Fruit fly (Drosophila melanogaster): ENCODE results near the gene CG33322.

CG33322 gene

DNA sequence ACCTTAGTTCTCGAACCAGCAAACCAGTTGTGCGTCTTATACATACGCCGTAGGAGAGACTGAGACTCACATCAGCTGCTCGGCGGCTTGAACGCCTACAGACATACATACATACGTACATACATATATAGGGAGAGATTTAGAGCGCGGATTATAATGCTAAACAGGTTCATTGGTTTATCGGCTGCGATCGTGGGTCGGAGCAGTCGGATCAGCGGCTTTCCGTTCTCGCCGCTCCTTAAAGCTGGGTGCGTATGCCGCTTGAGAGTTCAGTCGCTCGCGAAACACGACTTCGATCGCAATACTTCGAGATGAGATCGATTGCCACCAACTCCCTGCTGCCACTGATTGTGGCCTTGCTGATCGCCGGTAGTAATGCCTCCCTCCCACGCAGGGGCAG, 9.2 kb upstream of the CG33322 start (continued):
- TF ChIP-seq CG8290 (GFP tag; optimal IDR thresholded peaks at IDR 0.05): no peak
- peak in 1 of 2 experiments; percentile 15 for TF ChIP-seq CG8290 (tag; optimal IDR thresholded peaks at IDR 0.05)
- TF ChIP-seq Dref (GFP tag; IDR thresholded peaks at IDR 0.05): no peak
- TF ChIP-seq vvl (GFP tag; IDR thresholded peaks at IDR 0.05): peak; percentile 26; the same call in 1 of the 2 replicates
- peak; percentile 64 for TF ChIP-seq Deaf1 (tag; optimal IDR thresholded peaks at IDR 0.05)
- TF ChIP-seq fd3F (GFP tag; optimal IDR thresholded peaks at IDR 0.05): no peak
- no peak for TF ChIP-seq CG5245 (GFP tag; optimal IDR thresholded peaks at IDR 0.05)
- TF ChIP-seq CG4424 (GFP tag; optimal IDR thresholded peaks at IDR 0.05): no peak
- no peak for TF ChIP-seq nmo (GFP tag; optimal IDR thresholded peaks at IDR 0.05)
- no peak for TF ChIP-seq toy (GFP tag; IDR thresholded peaks at IDR 0.05)
- TF ChIP-seq CG1647 (GFP tag; optimal IDR thresholded peaks at IDR 0.05): no peak
- no peak for TF ChIP-seq pros (GFP tag; optimal IDR thresholded peaks at IDR 0.05)
- 0 out of 2 replicates have a peak, but pooled peaks have one; percentile 23 for TF ChIP-seq CG32532 (GFP tag; IDR thresholded peaks at IDR 0.05)
- no peak for TF ChIP-seq CG6175 (GFP tag; IDR thresholded peaks at IDR 0.05)
- TF ChIP-seq amos (GFP tag; IDR thresholded peaks at IDR 0.05; ENCODE audit: partially characterized antibody): no peak
- TF ChIP-seq NFAT (GFP tag; IDR thresholded peaks at IDR 0.05): no peak
- TF ChIP-seq CG6654 (GFP tag; optimal IDR thresholded peaks at IDR 0.05): no peak
- TF ChIP-seq HLHmδ (GFP tag; optimal IDR thresholded peaks at IDR 0.05): peak; percentile 28
- no peak for TF ChIP-seq sens-2 (GFP tag; IDR thresholded peaks at IDR 0.05)
- TF ChIP-seq Myb (GFP tag; optimal IDR thresholded peaks at IDR 0.05): no peak

dm6 chr2L:20824136-20824789, 8.2 kb upstream of the CG33322 start:
- TF ChIP-seq CG8290 (GFP tag; optimal IDR thresholded peaks at IDR 0.05): no peak
- peak in 1 of 2 experiments; percentile 15 for TF ChIP-seq CG8290 (tag; optimal IDR thresholded peaks at IDR 0.05)
- 0 out of 4 replicates have a peak, but pooled peaks have one; percentile 6 for TF ChIP-seq chinmo (GFP tag; IDR thresholded peaks at IDR 0.05; ENCODE audit: partially characterized antibody)
- no peak for TF ChIP-seq chif (GFP tag; optimal IDR thresholded peaks at IDR 0.05)
- TF ChIP-seq Hr51 (GFP tag; optimal IDR thresholded peaks at IDR 0.05): no peak
- peak; percentile 23 for TF ChIP-seq CG13894 (tag; optimal IDR thresholded peaks at IDR 0.05)
- peak; percentile 44 for TF ChIP-seq sd (tag; optimal IDR thresholded peaks at IDR 0.05)
- TF ChIP-seq Trl (optimal IDR thresholded peaks at IDR 0.05): peak; percentile 23 to 61
- no peak for TF ChIP-seq Trl (GFP tag; optimal IDR thresholded peaks at IDR 0.05)
- peak; percentile 28 for TF ChIP-seq CG6765 (GFP tag; optimal IDR thresholded peaks at IDR 0.05)
- TF ChIP-seq Mes4 (GFP tag; optimal IDR thresholded peaks at IDR 0.05): no peak
- peak; percentile 7 for TF ChIP-seq sug (tag; optimal IDR thresholded peaks at IDR 0.05)
- TF ChIP-seq CG3838 (GFP tag; optimal IDR thresholded peaks at IDR 0.05): no peak
- peak; percentile 7 for TF ChIP-seq CG17568 (GFP tag; optimal IDR thresholded peaks at IDR 0.05)
- peak; percentile 4 for TF ChIP-seq gem (tag; optimal IDR thresholded peaks at IDR 0.05)
- TF ChIP-seq grau (tag; optimal IDR thresholded peaks at IDR 0.05): peak; percentile 7
- TF ChIP-seq Med (GFP tag): peak; percentile 60
- TF ChIP-seq CG3163 (GFP tag; optimal IDR thresholded peaks at IDR 0.05): peak; percentile 78
- TF ChIP-seq her (GFP tag; optimal IDR thresholded peaks at IDR 0.05): no peak
- no peak for TF ChIP-seq CG6813 (GFP tag; optimal IDR thresholded peaks at IDR 0.05)
- TF ChIP-seq eve (GFP tag; optimal IDR thresholded peaks at IDR 0.05): peak in 1 of 2 experiments; percentile 53
- TF ChIP-seq C15 (GFP tag; IDR thresholded peaks at IDR 0.05): no peak
- TF ChIP-seq exex (tag; optimal IDR thresholded peaks at IDR 0.05): peak; percentile 23
- TF ChIP-seq onecut (GFP tag; IDR thresholded peaks at IDR 0.05): no peak
- TF ChIP-seq mam (GFP tag; optimal IDR thresholded peaks at IDR 0.05): no peak
- TF ChIP-seq Awh (GFP tag; IDR thresholded peaks at IDR 0.05): no peak
- TF ChIP-seq rib (GFP tag; IDR thresholded peaks at IDR 0.05): 0 out of 2 replicates have a peak, but pooled peaks have one; percentile 24
- TF ChIP-seq HLHmδ (GFP tag; optimal IDR thresholded peaks at IDR 0.05): no peak

Data from whole organism, embryonic.